Worm (Caenorhabditis elegans) whole organism, L4 larva: ENCODE data around the gene srw-38.
A peak's percentile ranks its signal among the peaks of the same experiment; 100 is the strongest.

Experiments used
- ceh-44 ChIP-seq: fragments of 200-800 bp; sonication (Bioruptor generic); IDR thresholded peaks from 2 replicates; pipeline ENCODE4 v1.3.6; 2022; ENCODE audit warnings: missing genetic modification reagents, missing genetic modification characterization, missing compliant biosample characterization
- ctbp-1 ChIP-seq: fragments of 200-800 bp; sonication (Bioruptor generic); IDR thresholded peaks from 2 replicates; pipeline ENCODE4 v1.3.6; 2022; ENCODE audit warnings: missing genetic modification reagents, missing genetic modification characterization, missing compliant biosample characterization
- hif-1 ChIP-seq, 2 experiments: sonication (generic microtip); optimal IDR thresholded peaks; 2 replicates each; lab custom pipeline; 2016 to 2017; ENCODE audit warnings: missing compliant biosample characterization in 2 of 2, missing genetic modification characterization in 2 of 2, missing genetic modification reagents in 2 of 2, missing genotype in 2 of 2, mild to moderate bottlenecking in 1 of 2
- hlh-30 ChIP-seq: sonication (generic microtip); optimal IDR thresholded peaks from 2 replicates; lab custom pipeline; 2017; ENCODE audit warnings: antibody characterized with exemption, mild to moderate bottlenecking, missing genetic modification characterization, missing compliant biosample characterization; ENCODE audit not compliant: insufficient read depth
- lin-15B ChIP-seq: fragments of 150-350 bp; sonication (generic microtip); optimal IDR thresholded peaks from 3 replicates; lab custom pipeline; 2014; ENCODE audit warnings: missing biosample characterization, missing genetic modification characterization
- lir-3 ChIP-seq: sonication (generic microtip); optimal IDR thresholded peaks from 2 replicates; lab custom pipeline; 2016; ENCODE audit warnings: mild to moderate bottlenecking, missing genetic modification characterization, missing compliant biosample characterization
- mxl-3 ChIP-seq: fragments of 200-800 bp; sonication (Bioruptor generic); optimal IDR thresholded peaks from 2 replicates; lab custom pipeline; 2018; ENCODE audit warnings: mild to moderate bottlenecking, missing genetic modification characterization, missing compliant biosample characterization
- nhr-237 ChIP-seq: sonication (generic microtip); optimal IDR thresholded peaks from 2 replicates; lab custom pipeline; 2017; ENCODE audit warnings: missing biosample characterization, missing genetic modification characterization
- nhr-41 ChIP-seq: fragments of 200-800 bp; sonication (Bioruptor generic); IDR thresholded peaks from 2 replicates; pipeline ENCODE4 v1.3.6; 2022; ENCODE audit warnings: missing genetic modification reagents, missing genetic modification characterization, missing compliant biosample characterization
- nhr-42 ChIP-seq: fragments of 200-800 bp; sonication (Bioruptor generic); IDR thresholded peaks from 2 replicates; pipeline ENCODE4 v1.3.6; 2022; ENCODE audit warnings: missing genetic modification characterization, missing compliant biosample characterization
- set-16 ChIP-seq: fragments of 200-800 bp; sonication (Bioruptor generic); IDR thresholded peaks from 2 replicates; pipeline ENCODE4 v1.3.6; 2022; ENCODE audit warnings: missing genetic modification reagents, missing genetic modification characterization, missing compliant biosample characterization
- zfp-2 ChIP-seq: sonication (generic microtip); optimal IDR thresholded peaks from 2 replicates; lab custom pipeline; 2016; ENCODE audit warnings: mild to moderate bottlenecking, missing genetic modification characterization, missing compliant biosample characterization

Gene srw-38

DNA sequence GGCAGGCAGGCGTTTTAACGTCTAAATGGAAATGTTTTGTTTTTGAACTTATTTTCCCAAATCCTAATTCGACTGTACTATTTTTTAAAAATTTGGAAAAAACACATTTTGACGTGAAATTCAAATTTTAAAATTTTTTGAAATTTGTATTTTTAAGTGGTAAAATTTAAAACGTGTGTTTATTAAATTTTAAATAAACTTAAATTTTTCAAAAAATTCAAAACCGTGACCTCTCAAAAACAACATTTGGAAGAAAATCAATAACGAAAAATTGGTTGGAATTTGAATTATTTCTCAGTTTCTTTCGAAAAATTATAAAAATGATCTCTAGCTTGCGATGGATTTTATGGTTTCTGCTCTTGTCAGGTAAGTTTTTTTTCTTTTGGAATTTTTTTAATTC is 21.1 kb downstream of the srw-38 start, which contains the start of gene Y116F11B.8:
Y116F11B.8 (plus strand) TSS at position 301 of the 400 bp plus-strand sequence.
- no peak for TF ChIP-seq ceh-44 (GFP tag; lab: Robert Waterston, UW)
- no peak for TF ChIP-seq hlh-30 (tag; lab: Kevin White, UChicago)
- TF ChIP-seq lir-3 (tag; lab: Kevin White, UChicago), result no peak
- no peak for TF ChIP-seq ctbp-1 (GFP tag; lab: Robert Waterston, UW)
- no peak for TF ChIP-seq lin-15B (tag; lab: Kevin White, UChicago)
- TF ChIP-seq nhr-42 (GFP tag; lab: Robert Waterston, UW), result no peak
- TF ChIP-seq hif-1 (tag; optimal IDR thresholded peaks at IDR 0.05; lab: Kevin White, UChicago), result no peak

DNA sequence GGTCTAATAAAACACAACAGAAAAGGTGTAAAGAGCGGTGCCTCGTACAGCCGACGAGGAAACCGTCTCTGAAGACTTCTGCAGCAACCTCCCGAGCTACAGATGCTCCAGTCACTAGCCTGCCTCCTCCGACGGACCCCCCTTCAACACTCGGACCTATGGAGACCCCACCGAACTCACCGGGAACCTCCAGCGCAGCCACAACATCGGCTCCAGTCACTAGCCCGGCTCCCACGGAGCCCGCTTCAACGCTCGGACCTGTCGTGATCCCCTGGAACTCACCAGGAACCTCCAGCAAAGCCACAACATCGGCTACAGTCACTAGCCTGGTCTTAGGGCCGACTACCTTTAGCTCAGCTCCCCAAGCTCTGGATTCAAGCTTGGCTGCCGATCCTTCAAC is 24.0 kb downstream of the srw-38 start:
- 0 out of 2 replicates have a peak, but pooled peaks have one; percentile 4 for TF ChIP-seq nhr-42 (GFP tag; lab: Robert Waterston, UW)
- no peak for TF ChIP-seq hlh-30 (tag; lab: Kevin White, UChicago)
- peak; percentile 94 for TF ChIP-seq set-16 (GFP tag; lab: Robert Waterston, UW)

ce11 chrV:19867883-19868282 is 31.6 kb downstream of the srw-38 start, which contains the start of gene Y116F11B.9:
Gene Y116F11B.9, minus strand, starts transcription at chrV:19867983.
- no peak for TF ChIP-seq zfp-2
- TF ChIP-seq mxl-3 (GFP tag; lab: Kevin White, UChicago), result no peak
- no peak for TF ChIP-seq nhr-237
- TF ChIP-seq, all 104 proteins: peak for 0

DNA sequence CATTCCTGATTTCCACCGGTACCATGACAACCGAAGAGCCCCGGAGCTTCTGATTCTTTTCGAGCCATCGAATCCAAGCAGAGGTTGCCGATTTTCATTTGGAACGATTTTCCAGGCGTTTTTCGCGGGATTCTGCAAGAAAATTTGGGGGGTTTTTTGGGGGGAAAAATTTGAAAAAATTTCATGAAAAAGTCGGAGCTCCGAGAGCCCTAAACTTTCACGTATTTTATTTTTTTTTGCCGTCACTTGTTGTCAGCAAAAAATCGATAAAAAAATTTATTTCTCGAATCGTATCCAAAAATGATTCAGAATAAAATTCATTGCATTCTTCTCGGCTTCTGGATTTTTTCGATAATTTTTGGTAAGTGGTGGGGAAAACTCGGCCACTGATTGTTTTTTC is 46.7 kb downstream of the srw-38 start, which contains the start of gene Y116F11B.13:
Y116F11B.13 (plus strand) TSS at position 301 of the 400 bp plus-strand sequence.
- no peak for TF ChIP-seq nhr-41 (GFP tag; lab: Robert Waterston, UW)
- TF ChIP-seq, all 104 proteins: peak for 0
